Fruit fly (Drosophila melanogaster) whole organism, embryonic: ENCODE measurements around the gene Peritrophin-15a.

Experiments used
- Atf3 ChIP-seq: fragments of 200-800 bp; sonication (Bioruptor generic); optimal IDR thresholded peaks from 3 replicates; lab custom pipeline; 2016; ENCODE audit warnings: missing biosample characterization, missing genetic modification characterization
- CG11504 ChIP-seq: fragments of 200-800 bp; sonication (Bioruptor generic); optimal IDR thresholded peaks from 3 replicates; lab custom pipeline; 2019; ENCODE audit warnings: missing biosample characterization, mild to moderate bottlenecking, missing genetic modification characterization, moderate library complexity
- CG12942 ChIP-seq: fragments of 200-800 bp; sonication (Bioruptor generic); optimal IDR thresholded peaks from 3 replicates; lab custom pipeline; 2016; ENCODE audit warnings: missing biosample characterization, missing genetic modification characterization
- CG13775 ChIP-seq: fragments of 200-800 bp; sonication (Bioruptor generic); optimal IDR thresholded peaks from 3 replicates; lab custom pipeline; 2017; ENCODE audit warnings: missing biosample characterization, mild to moderate bottlenecking, missing genetic modification characterization
- CG14860 ChIP-seq: fragments of 200-800 bp; sonication (Bioruptor generic); IDR thresholded peaks from 3 replicates; pipeline ENCODE4 v1.3.6; 2022; ENCODE audit warnings: missing biosample characterization, missing genetic modification characterization; ENCODE audit not compliant: partially characterized antibody
- CG15479 ChIP-seq: fragments of 200-800 bp; sonication (Bioruptor generic); optimal IDR thresholded peaks from 3 replicates; lab custom pipeline; 2019; ENCODE audit warnings: missing biosample characterization, mild to moderate bottlenecking, missing genetic modification characterization, moderate library complexity
- CG1603 ChIP-seq: fragments of 200-800 bp; sonication (Bioruptor generic); optimal IDR thresholded peaks from 2 replicates; lab custom pipeline; 2019; ENCODE audit warnings: missing biosample characterization, mild to moderate bottlenecking, missing genetic modification characterization, moderate library complexity
- CG17385 ChIP-seq: fragments of 200-800 bp; sonication (Bioruptor generic); optimal IDR thresholded peaks from 3 replicates; lab custom pipeline; 2018; ENCODE audit warnings: missing biosample characterization, mild to moderate bottlenecking, missing genetic modification characterization
- CG18619 ChIP-seq: fragments of 200-800 bp; sonication (Bioruptor generic); optimal IDR thresholded peaks from 3 replicates; lab custom pipeline; 2017; ENCODE audit warnings: missing biosample characterization, mild to moderate bottlenecking, missing genetic modification characterization
- CG2889 ChIP-seq: fragments of 200-800 bp; sonication (Bioruptor generic); IDR thresholded peaks from 3 replicates; pipeline ENCODE4 v1.3.6; 2022; ENCODE audit warnings: missing biosample characterization, missing genetic modification characterization
- CG5245 ChIP-seq: fragments of 200-800 bp; sonication (Bioruptor generic); optimal IDR thresholded peaks from 3 replicates; lab custom pipeline; 2016; ENCODE audit warnings: missing biosample characterization, missing genetic modification characterization
- CG6813 ChIP-seq: fragments of 200-800 bp; sonication (Bioruptor generic); optimal IDR thresholded peaks from 2 replicates; lab custom pipeline; 2017; ENCODE audit warnings: missing biosample characterization, missing genetic modification characterization, mild to moderate bottlenecking, moderate library complexity, missing genetic modification reagents
- CG7271 ChIP-seq: fragments of 200-800 bp; sonication (Bioruptor generic); optimal IDR thresholded peaks from 2 replicates; lab custom pipeline; 2018; ENCODE audit warnings: missing biosample characterization, mild to moderate bottlenecking, missing genetic modification characterization, moderate library complexity
- CG8359 ChIP-seq: fragments of 200-800 bp; sonication (Bioruptor generic); optimal IDR thresholded peaks from 2 replicates; lab custom pipeline; 2017; ENCODE audit warnings: missing biosample characterization, mild to moderate bottlenecking, missing genetic modification characterization, borderline replicate concordance
- CG9437 ChIP-seq: fragments of 200-800 bp; sonication (Bioruptor generic); optimal IDR thresholded peaks from 2 replicates; lab custom pipeline; 2018; ENCODE audit warnings: missing biosample characterization, mild to moderate bottlenecking, missing genetic modification characterization
- CG9727 ChIP-seq: fragments of 200-800 bp; sonication (Bioruptor generic); optimal IDR thresholded peaks from 3 replicates; lab custom pipeline; 2017; ENCODE audit warnings: missing biosample characterization, mild to moderate bottlenecking, missing genetic modification characterization
- Dbx ChIP-seq: fragments of 200-800 bp; sonication (Bioruptor generic); IDR thresholded peaks from 3 replicates; pipeline ENCODE4 v1.3.6; 2022; ENCODE audit warnings: missing biosample characterization, missing genetic modification characterization
- Dll ChIP-seq: fragments of 200-800 bp; sonication (Bioruptor generic); IDR thresholded peaks from 4 replicates; pipeline ENCODE4 v1.3.6; 2022; ENCODE audit warnings: missing biosample characterization, missing genetic modification characterization; ENCODE audit not compliant: partially characterized antibody
- HLH4C ChIP-seq: fragments of 200-800 bp; sonication (Bioruptor generic); IDR thresholded peaks from 3 replicates; pipeline ENCODE4 v1.3.6; 2022; ENCODE audit warnings: missing biosample characterization, missing genetic modification characterization; ENCODE audit not compliant: partially characterized antibody
- HLH54F ChIP-seq: fragments of 200-800 bp; sonication (Bioruptor generic); optimal IDR thresholded peaks from 3 replicates; lab custom pipeline; 2016; ENCODE audit warnings: missing biosample characterization, missing genetic modification characterization
- HmgZ ChIP-seq: fragments of 200-800 bp; sonication (Bioruptor generic); optimal IDR thresholded peaks from 2 replicates; lab custom pipeline; 2018; ENCODE audit warnings: missing biosample characterization, mild to moderate bottlenecking, missing genetic modification characterization
- Hr78 ChIP-seq, 2 experiments: fragments of 200-800 bp in 1 of 2; fragments of >200 bp in 1 of 2; sonication (Bioruptor generic) in 1 of 2; optimal IDR thresholded peaks; 2 replicates each; lab custom pipeline; 2017 to 2019; ENCODE audit warnings: missing biosample characterization in 2 of 2, missing genetic modification characterization in 2 of 2, mild to moderate bottlenecking in 1 of 2, moderate library complexity in 1 of 2
- Scr ChIP-seq: fragments of 200-800 bp; sonication (Bioruptor generic); IDR thresholded peaks from 2 replicates; pipeline ENCODE4 v1.3.6; 2022; ENCODE audit warnings: missing biosample characterization, missing genetic modification characterization; ENCODE audit not compliant: partially characterized antibody
- Sry-δ ChIP-seq: fragments of 200-800 bp; sonication (Bioruptor generic); optimal IDR thresholded peaks from 2 replicates; lab custom pipeline; 2016; ENCODE audit warnings: missing biosample characterization, missing genetic modification characterization
- Tbp ChIP-seq: fragments of >200 bp; optimal IDR thresholded peaks from 2 replicates; lab custom pipeline; 2018; ENCODE audit warnings: missing biosample characterization, missing genetic modification characterization
- Xbp1 ChIP-seq: fragments of 200-800 bp; sonication (Bioruptor generic); optimal IDR thresholded peaks from 3 replicates; lab custom pipeline; 2016; ENCODE audit warnings: missing biosample characterization, mild to moderate bottlenecking, missing genetic modification characterization
- bsh ChIP-seq, 2 experiments: fragments of 200-800 bp; sonication (Bioruptor generic); optimal IDR thresholded peaks; 2 replicates each; lab custom pipeline; 2017 to 2018; ENCODE audit warnings: mild to moderate bottlenecking in 2 of 2, missing biosample characterization in 2 of 2, missing genetic modification characterization in 2 of 2, moderate library complexity in 1 of 2
- cg ChIP-seq: fragments of 200-800 bp; sonication (Bioruptor generic); optimal IDR thresholded peaks from 3 replicates; lab custom pipeline; 2019; ENCODE audit warnings: missing biosample characterization, mild to moderate bottlenecking, missing genetic modification characterization, moderate library complexity
- dimm ChIP-seq: fragments of 200-800 bp; sonication (Bioruptor generic); IDR thresholded peaks from 2 replicates; pipeline ENCODE4 v1.3.6; 2022; ENCODE audit warnings: missing biosample characterization, missing genetic modification characterization
- dm ChIP-seq: fragments of 200-800 bp; sonication (Bioruptor generic); optimal IDR thresholded peaks from 3 replicates; lab custom pipeline; 2016; ENCODE audit warnings: missing biosample characterization, missing genetic modification characterization
- fd64A ChIP-seq: fragments of 200-800 bp; sonication (Bioruptor generic); optimal IDR thresholded peaks from 3 replicates; lab custom pipeline; 2018; ENCODE audit warnings: missing biosample characterization, mild to moderate bottlenecking, missing genetic modification characterization
- gcm ChIP-seq: fragments of 200-800 bp; sonication (Bioruptor generic); optimal IDR thresholded peaks from 2 replicates; lab custom pipeline; 2019; ENCODE audit warnings: missing biosample characterization, mild to moderate bottlenecking, missing genetic modification characterization, moderate library complexity
- gro ChIP-seq: fragments of 200-800 bp; sonication (Bioruptor generic); optimal IDR thresholded peaks from 2 replicates; lab custom pipeline; 2016; ENCODE audit warnings: missing biosample characterization, missing genetic modification characterization
- inv ChIP-seq: fragments of 200-800 bp; sonication (Bioruptor generic); IDR thresholded peaks from 2 replicates; pipeline ENCODE4 v1.3.6; 2022; ENCODE audit warnings: missing biosample characterization, missing genetic modification characterization; ENCODE audit not compliant: partially characterized antibody
- jigr1 ChIP-seq: fragments of 200-800 bp; sonication (Bioruptor generic); IDR thresholded peaks from 3 replicates; pipeline ENCODE4 v1.3.6; 2022; ENCODE audit warnings: missing biosample characterization, missing genetic modification characterization
- lilli ChIP-seq: fragments of 200-800 bp; sonication (Bioruptor generic); optimal IDR thresholded peaks from 3 replicates; lab custom pipeline; 2016; ENCODE audit warnings: missing biosample characterization, missing genetic modification characterization
- mirr ChIP-seq: fragments of 200-800 bp; sonication (Bioruptor generic); optimal IDR thresholded peaks from 3 replicates; lab custom pipeline; 2018; ENCODE audit warnings: missing biosample characterization, mild to moderate bottlenecking, missing genetic modification characterization
- nom ChIP-seq: fragments of 200-800 bp; sonication (Bioruptor generic); optimal IDR thresholded peaks from 2 replicates; lab custom pipeline; 2017; ENCODE audit warnings: missing biosample characterization, missing genetic modification characterization, mild to moderate bottlenecking, moderate library complexity, missing genetic modification reagents
- shn ChIP-seq: fragments of 200-800 bp; sonication (Bioruptor generic); optimal IDR thresholded peaks from 3 replicates; lab custom pipeline; 2016; ENCODE audit warnings: missing biosample characterization, missing genetic modification characterization
- sob ChIP-seq: fragments of 200-800 bp; sonication (Bioruptor generic); IDR thresholded peaks from 2 replicates; pipeline ENCODE4 v1.3.6; 2022; ENCODE audit warnings: missing biosample characterization, missing genetic modification characterization
- sqz ChIP-seq: fragments of 200-800 bp; sonication (Bioruptor generic); optimal IDR thresholded peaks from 3 replicates; lab custom pipeline; 2018; ENCODE audit warnings: missing biosample characterization, mild to moderate bottlenecking, missing genetic modification characterization
- sug ChIP-seq: fragments of 200-800 bp; optimal IDR thresholded peaks from 2 replicates; lab custom pipeline; 2019; ENCODE audit warnings: missing biosample characterization, mild to moderate bottlenecking, missing genetic modification characterization, moderate library complexity
- tio ChIP-seq: fragments of 200-800 bp; sonication (Bioruptor generic); optimal IDR thresholded peaks from 2 replicates; lab custom pipeline; 2017; ENCODE audit warnings: missing biosample characterization, missing genetic modification characterization, inconsistent platforms
- trem ChIP-seq: fragments of 200-800 bp; optimal IDR thresholded peaks from 3 replicates; lab custom pipeline; 2019; ENCODE audit warnings: missing biosample characterization, mild to moderate bottlenecking, missing genetic modification characterization, moderate library complexity
- unc-4 ChIP-seq: fragments of 200-800 bp; sonication (Bioruptor generic); IDR thresholded peaks from 2 replicates; pipeline ENCODE4 v1.3.6; 2022; ENCODE audit warnings: missing biosample characterization, missing genetic modification characterization; ENCODE audit not compliant: partially characterized antibody
- vvl ChIP-seq: fragments of 200-800 bp; sonication (Bioruptor generic); IDR thresholded peaks from 2 replicates; pipeline ENCODE4 v1.3.6; 2022; ENCODE audit warnings: missing biosample characterization, missing genetic modification characterization
- zen ChIP-seq: fragments of 200-800 bp; sonication (Bioruptor generic); optimal IDR thresholded peaks from 3 replicates; lab custom pipeline; 2018; ENCODE audit warnings: missing biosample characterization, mild to moderate bottlenecking, missing genetic modification characterization, moderate library complexity

The Peritrophin-15a gene

dm6 chr2L:8364006-8364956 lies 31.6 kb downstream of the Peritrophin-15a start, which contains the start of the genes RpS13 and CSN8 (continued):
- peak; percentile 36 for TF ChIP-seq HmgZ (tag; lab: Kevin White, UChicago)
- peak; percentile 97 for TF ChIP-seq Dll (GFP tag; lab: Robert Waterston, UW)
- TF ChIP-seq dm (GFP tag; lab: Kevin White, UChicago), result peak; percentile 92
- TF ChIP-seq vvl (GFP tag; lab: Robert Waterston, UW), result peak; percentile 13; the same call in 1 of the 2 replicates
- TF ChIP-seq jigr1 (GFP tag; lab: Robert Waterston, UW), result no peak
- TF ChIP-seq sug, result peak; percentile 55
- TF ChIP-seq HLH4C, result peak; percentile 92
- TF ChIP-seq CG2889 (GFP tag; lab: Robert Waterston, UW), result no peak
- TF ChIP-seq gcm (GFP tag; lab: Kevin White, UChicago), result peak; percentile 3
- TF ChIP-seq CG8359 (GFP tag; lab: Kevin White, UChicago), result peak; percentile 27
- no peak for TF ChIP-seq Xbp1 (GFP tag; lab: Kevin White, UChicago)
- TF ChIP-seq tio (GFP tag; lab: Kevin White, UChicago), result no peak
- TF ChIP-seq nom (GFP tag; lab: Kevin White, UChicago), result peak; percentile 32
- no peak for TF ChIP-seq mirr (GFP tag; lab: Kevin White, UChicago)
- TF ChIP-seq CG12942 (GFP tag; lab: Kevin White, UChicago), result no peak
- TF ChIP-seq Scr (GFP tag; lab: Robert Waterston, UW), result peak; percentile 98
- no peak for TF ChIP-seq CG5245
- TF ChIP-seq HLH54F, result no peak
- peak; percentile 88 for TF ChIP-seq inv
- no peak for TF ChIP-seq shn (GFP tag; lab: Kevin White, UChicago)
- no peak for TF ChIP-seq dimm (GFP tag; lab: Robert Waterston, UW)
- no peak for TF ChIP-seq CG9437 (GFP tag; lab: Kevin White, UChicago)
- TF ChIP-seq bsh (GFP tag; optimal IDR thresholded peaks at IDR 0.05; lab: Kevin White, UChicago), result peak in 1 of 2 experiments; percentile 7
- TF ChIP-seq Dbx, result peak; percentile 23; the same call in 2 of the 3 replicates
- TF ChIP-seq CG1603, result peak; percentile 62
- TF ChIP-seq gro (GFP tag; lab: Kevin White, UChicago), result peak; percentile 29
- TF ChIP-seq cg (GFP tag; lab: Kevin White, UChicago), result peak; percentile 16
- no peak for TF ChIP-seq Hr78 (GFP tag; optimal IDR thresholded peaks at IDR 0.05; lab: Kevin White, UChicago)
- TF ChIP-seq CG9727 (GFP tag; lab: Kevin White, UChicago), result peak; percentile 31
- no peak for TF ChIP-seq Tbp (GFP tag; lab: Kevin White, UChicago)
- TF ChIP-seq CG7271 (tag; lab: Kevin White, UChicago), result peak; percentile 17
- TF ChIP-seq CG13775 (GFP tag; lab: Kevin White, UChicago), result peak; percentile 27
- peak; percentile 54; the same call in 1 of the 2 replicates for TF ChIP-seq sob (GFP tag; lab: Robert Waterston, UW)
- TF ChIP-seq unc-4 (GFP tag; lab: Robert Waterston, UW), result peak; percentile 95
- TF ChIP-seq sqz (GFP tag; lab: Kevin White, UChicago), result peak; percentile 28
- TF ChIP-seq CG18619 (GFP tag; lab: Kevin White, UChicago), result no peak
- TF ChIP-seq trem (tag; lab: Kevin White, UChicago), result peak; percentile 87
- TF ChIP-seq CG11504 (tag; lab: Kevin White, UChicago), result peak; percentile 44
- TF ChIP-seq zen, result peak; percentile 36
- TF ChIP-seq fd64A (GFP tag; lab: Kevin White, UChicago), result no peak
- no peak for TF ChIP-seq lilli (GFP tag; lab: Kevin White, UChicago)
- peak; percentile 92 for TF ChIP-seq CG14860 (GFP tag; lab: Robert Waterston, UW)
- TF ChIP-seq Sry-δ (GFP tag; lab: Kevin White, UChicago), result peak; percentile 88
- no peak for TF ChIP-seq Atf3
- no peak for TF ChIP-seq CG15479 (GFP tag; lab: Kevin White, UChicago)
- no peak for TF ChIP-seq CG6813 (GFP tag; lab: Kevin White, UChicago)
- peak; percentile 29 for TF ChIP-seq CG17385 (GFP tag; lab: Kevin White, UChicago)
